Fruit fly (Drosophila melanogaster): ENCODE data around the gene CASK.

Gene CASK

DNA sequence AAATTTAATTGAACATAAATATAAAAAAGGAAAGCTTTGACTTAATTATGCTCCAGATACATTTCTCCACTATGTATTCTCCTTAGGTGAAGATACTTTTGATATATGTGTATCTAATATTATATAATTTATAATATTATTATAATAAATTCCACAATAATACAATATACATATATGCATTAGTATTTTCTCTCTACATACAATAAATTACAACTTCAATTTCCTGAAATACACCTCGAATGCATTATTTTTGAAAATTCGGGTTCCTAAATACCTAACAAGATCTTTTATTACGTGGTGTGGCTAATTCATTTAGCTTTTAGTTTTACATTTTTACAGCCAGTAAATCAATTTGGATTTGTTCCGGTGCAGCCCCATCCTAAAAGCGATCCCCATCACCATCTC, 7.8 kb upstream of the CASK start (continued):
- no peak for TF ChIP-seq CG10147 (GFP tag; optimal IDR thresholded peaks at IDR 0.05)
- TF ChIP-seq Sry-δ (GFP tag; optimal IDR thresholded peaks at IDR 0.05), result no peak
- no peak for TF ChIP-seq CG16813 (GFP tag; IDR thresholded peaks at IDR 0.05; ENCODE audit: partially characterized antibody)
- TF ChIP-seq tio (GFP tag; optimal IDR thresholded peaks at IDR 0.05), result no peak
- TF ChIP-seq CG3838 (GFP tag; optimal IDR thresholded peaks at IDR 0.05), result no peak
- TF ChIP-seq CG14965 (GFP tag; optimal IDR thresholded peaks at IDR 0.05; ENCODE audit: borderline replicate concordance), result no peak
- no peak for TF ChIP-seq trh (GFP tag; optimal IDR thresholded peaks at IDR 0.05)
- TF ChIP-seq dan (GFP tag; IDR thresholded peaks at IDR 0.05), result no peak
- TF ChIP-seq crc (GFP tag; optimal IDR thresholded peaks at IDR 0.05), result no peak
- TF ChIP-seq CG2875 (GFP tag; optimal IDR thresholded peaks at IDR 0.05), result no peak
- no peak for TF ChIP-seq CG32772 (GFP tag; IDR thresholded peaks at IDR 0.05)
- TF ChIP-seq CG3163 (GFP tag; optimal IDR thresholded peaks at IDR 0.05), result no peak
- TF ChIP-seq sc (optimal IDR thresholded peaks at IDR 0.05), result no peak
- peak; percentile 11 for TF ChIP-seq sc (GFP tag; optimal IDR thresholded peaks at IDR 0.05)
- TF ChIP-seq slou (GFP tag; optimal IDR thresholded peaks at IDR 0.05), result no peak
- no peak for TF ChIP-seq pb (GFP tag; optimal IDR thresholded peaks at IDR 0.05)
- no peak for TF ChIP-seq CG12769 (tag; optimal IDR thresholded peaks at IDR 0.05)
- TF ChIP-seq Hmx (GFP tag; optimal IDR thresholded peaks at IDR 0.05), result no peak
- no peak for TF ChIP-seq nerfin-1 (tag; optimal IDR thresholded peaks at IDR 0.05)
- no peak for TF ChIP-seq CG8290 (GFP tag; optimal IDR thresholded peaks at IDR 0.05)
- no peak for TF ChIP-seq CG8290 (tag; optimal IDR thresholded peaks at IDR 0.05)
- TF ChIP-seq zfh2 (GFP tag; optimal IDR thresholded peaks at IDR 0.05), result no peak
- TF ChIP-seq CG1602 (GFP tag; optimal IDR thresholded peaks at IDR 0.05), result no peak
- no peak for TF ChIP-seq Myb (GFP tag; optimal IDR thresholded peaks at IDR 0.05)
- TF ChIP-seq B-H1 (GFP tag; IDR thresholded peaks at IDR 0.05), result no peak
- TF ChIP-seq tgo (GFP tag; IDR thresholded peaks at IDR 0.05), result no peak
- TF ChIP-seq knrl (GFP tag; IDR thresholded peaks at IDR 0.05; ENCODE audit: partially characterized antibody), result no peak
- no peak for TF ChIP-seq oc (tag; optimal IDR thresholded peaks at IDR 0.05)
- no peak for TF ChIP-seq maf-S (GFP tag; optimal IDR thresholded peaks at IDR 0.05)
- no peak for TF ChIP-seq onecut (GFP tag; IDR thresholded peaks at IDR 0.05)
- no peak for TF ChIP-seq HHEX (GFP tag; optimal IDR thresholded peaks at IDR 0.05)
- no peak for TF ChIP-seq PHDP (tag; optimal IDR thresholded peaks at IDR 0.05)
- TF ChIP-seq ab (GFP tag; optimal IDR thresholded peaks at IDR 0.05), result no peak
- no peak for TF ChIP-seq Atf-2 (GFP tag; optimal IDR thresholded peaks at IDR 0.05)
- no peak for TF ChIP-seq CG1647 (GFP tag; optimal IDR thresholded peaks at IDR 0.05)
- TF ChIP-seq toy (GFP tag; IDR thresholded peaks at IDR 0.05), result no peak
- TF ChIP-seq HLH3B (GFP tag; IDR thresholded peaks at IDR 0.05), result no peak
- no peak for TF ChIP-seq CG15696 (tag; optimal IDR thresholded peaks at IDR 0.05)
- TF ChIP-seq CG17359 (tag; optimal IDR thresholded peaks at IDR 0.05), result peak; percentile 17
- TF ChIP-seq ems (GFP tag; optimal IDR thresholded peaks at IDR 0.05), result no peak
- no peak for TF ChIP-seq fru (optimal IDR thresholded peaks at IDR 0.05)
- no peak for TF ChIP-seq bbx (GFP tag; IDR thresholded peaks at IDR 0.05; ENCODE audit: partially characterized antibody)
- no peak for TF ChIP-seq dm (GFP tag; optimal IDR thresholded peaks at IDR 0.05)
- no peak for TF ChIP-seq dysf (GFP tag; IDR thresholded peaks at IDR 0.05)
- no peak for TF ChIP-seq CG1832 (GFP tag; optimal IDR thresholded peaks at IDR 0.05)
- TF ChIP-seq ap (GFP tag; IDR thresholded peaks at IDR 0.05), result no peak
- TF ChIP-seq CG9797 (GFP tag; optimal IDR thresholded peaks at IDR 0.05), result no peak
- no peak for TF ChIP-seq CG13894 (tag; optimal IDR thresholded peaks at IDR 0.05)
- no peak for TF ChIP-seq emc (GFP tag; optimal IDR thresholded peaks at IDR 0.05)
- TF ChIP-seq CG31365 (tag; optimal IDR thresholded peaks at IDR 0.05), result no peak
- no peak for TF ChIP-seq CG5953 (GFP tag; IDR thresholded peaks at IDR 0.05)
- no peak for TF ChIP-seq stwl (tag; optimal IDR thresholded peaks at IDR 0.05)
- TF ChIP-seq slbo (GFP tag; IDR thresholded peaks at IDR 0.05), result no peak
- TF ChIP-seq stc (GFP tag; IDR thresholded peaks at IDR 0.05), result no peak
